Worm (Caenorhabditis elegans): ENCODE results near the gene F09F7.6.
A peak's percentile ranks its signal among the peaks of the same experiment; 100 is the strongest.

The F09F7.6 gene

DNA sequence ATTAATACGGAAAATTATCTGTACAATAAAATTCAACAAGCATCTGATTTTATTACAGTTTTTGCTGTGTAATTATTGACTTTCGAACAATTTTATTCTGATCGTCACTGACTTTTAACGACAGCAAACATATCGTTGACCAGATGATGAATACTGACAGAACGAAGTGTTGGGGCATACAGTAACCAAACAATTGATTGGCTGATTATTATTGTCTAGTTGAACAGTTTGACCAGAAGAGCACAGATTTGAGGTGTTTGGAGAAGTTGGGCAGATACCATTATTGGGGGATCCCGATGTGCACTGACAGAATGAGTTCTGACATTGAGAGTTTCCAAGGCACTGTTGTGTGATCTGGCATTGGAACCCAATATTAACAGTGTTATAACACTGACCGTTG lies 45.0 kb downstream of the F09F7.6 start:
- TF ChIP-seq ces-1 (GFP tag; optimal IDR thresholded peaks at IDR 0.05) (no peak), mep-1 (tag; optimal IDR thresholded peaks at IDR 0.05) (no peak), unc-120 (tag; optimal IDR thresholded peaks at IDR 0.05; ENCODE audit: poor library complexity, severe bottlenecking) (no peak), ztf-11 (tag; optimal IDR thresholded peaks at IDR 0.05) (no peak), flh-1 (GFP tag; optimal IDR thresholded peaks at IDR 0.05) (no peak), zip-8 (tag; optimal IDR thresholded peaks at IDR 0.05) (no peak), ceh-43 (GFP tag; optimal IDR thresholded peaks at IDR 0.05) (no peak), nhr-12 (tag; optimal IDR thresholded peaks at IDR 0.05) (no peak), lsy-2 (tag; optimal IDR thresholded peaks at IDR 0.05) (no peak), nhr-28 (tag; optimal IDR thresholded peaks at IDR 0.05) (no peak), elt-1 (tag; optimal IDR thresholded peaks at IDR 0.05; ENCODE audit: borderline replicate concordance, insufficient read depth) (no peak)

DNA sequence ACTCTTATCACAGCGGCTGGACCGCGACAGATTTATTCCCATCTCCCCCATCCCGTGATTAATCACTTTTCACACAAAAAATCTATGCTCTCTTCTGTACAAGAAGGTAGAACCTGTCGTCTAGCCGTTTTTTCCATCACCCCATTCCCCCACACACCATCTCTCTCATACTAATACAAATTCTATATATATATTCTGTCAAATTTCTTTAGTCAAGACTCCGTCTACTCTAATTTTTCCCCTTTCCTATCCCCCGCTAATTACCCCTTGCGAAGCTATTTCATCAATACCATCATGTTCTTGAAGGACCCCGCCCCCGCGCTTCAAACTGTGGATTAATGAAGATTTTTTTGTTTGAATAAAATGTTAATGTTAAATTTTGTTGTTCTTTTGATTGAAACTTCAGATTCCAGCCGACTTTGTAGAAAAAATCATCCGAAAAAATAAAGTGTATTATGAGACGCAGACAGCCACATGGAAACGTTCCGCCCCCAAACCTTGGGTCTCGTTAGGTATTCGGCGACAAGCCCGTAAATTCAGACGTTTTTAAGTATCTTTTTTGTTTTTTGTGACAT lies 45.8 kb downstream of the F09F7.6 start:
- peak; percentile 18 for TF ChIP-seq M03D4.4 (tag; optimal IDR thresholded peaks at IDR 0.05)
- TF ChIP-seq ceh-43 (GFP tag; optimal IDR thresholded peaks at IDR 0.05): no peak

DNA sequence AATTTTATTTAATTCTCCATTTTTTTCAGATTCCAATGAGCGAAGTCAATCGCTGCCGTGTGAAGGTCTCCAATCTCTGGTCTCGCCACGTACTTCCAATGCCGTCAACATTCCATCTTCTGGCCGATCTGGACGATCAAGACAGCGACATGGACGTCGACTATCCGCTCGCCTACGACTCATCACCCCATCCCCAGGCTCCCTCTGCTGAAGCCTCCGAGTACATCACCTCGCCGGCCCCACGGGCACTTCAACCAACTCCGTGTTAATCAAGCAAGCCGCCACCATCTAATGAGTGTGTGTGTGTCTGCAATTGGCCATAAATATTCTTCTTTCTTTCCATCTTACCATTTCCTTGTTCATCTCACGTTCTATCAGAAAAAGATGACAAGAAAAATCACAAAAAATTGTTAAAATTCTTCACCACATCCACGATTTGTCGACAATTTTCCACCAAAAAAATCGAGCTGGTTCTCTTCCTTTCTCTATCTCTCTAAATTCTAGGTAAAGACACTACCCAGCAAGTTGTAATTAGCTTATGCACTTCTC lies 46.4 kb downstream of the F09F7.6 start:
- TF ChIP-seq nhr-76 (tag; optimal IDR thresholded peaks at IDR 0.05) (no peak), unc-120 (tag; optimal IDR thresholded peaks at IDR 0.05; ENCODE audit: poor library complexity, severe bottlenecking) (no peak), mab-5 (tag; optimal IDR thresholded peaks at IDR 0.05) (no peak), unc-62 (GFP tag; optimal IDR thresholded peaks at IDR 0.05) (no peak), pha-4 (tag; optimal IDR thresholded peaks at IDR 0.05) (no peak), ztf-11 (tag; optimal IDR thresholded peaks at IDR 0.05) (no peak), unc-39 (tag; optimal IDR thresholded peaks at IDR 0.05) (no peak), zip-8 (tag; optimal IDR thresholded peaks at IDR 0.05) (no peak)

DNA sequence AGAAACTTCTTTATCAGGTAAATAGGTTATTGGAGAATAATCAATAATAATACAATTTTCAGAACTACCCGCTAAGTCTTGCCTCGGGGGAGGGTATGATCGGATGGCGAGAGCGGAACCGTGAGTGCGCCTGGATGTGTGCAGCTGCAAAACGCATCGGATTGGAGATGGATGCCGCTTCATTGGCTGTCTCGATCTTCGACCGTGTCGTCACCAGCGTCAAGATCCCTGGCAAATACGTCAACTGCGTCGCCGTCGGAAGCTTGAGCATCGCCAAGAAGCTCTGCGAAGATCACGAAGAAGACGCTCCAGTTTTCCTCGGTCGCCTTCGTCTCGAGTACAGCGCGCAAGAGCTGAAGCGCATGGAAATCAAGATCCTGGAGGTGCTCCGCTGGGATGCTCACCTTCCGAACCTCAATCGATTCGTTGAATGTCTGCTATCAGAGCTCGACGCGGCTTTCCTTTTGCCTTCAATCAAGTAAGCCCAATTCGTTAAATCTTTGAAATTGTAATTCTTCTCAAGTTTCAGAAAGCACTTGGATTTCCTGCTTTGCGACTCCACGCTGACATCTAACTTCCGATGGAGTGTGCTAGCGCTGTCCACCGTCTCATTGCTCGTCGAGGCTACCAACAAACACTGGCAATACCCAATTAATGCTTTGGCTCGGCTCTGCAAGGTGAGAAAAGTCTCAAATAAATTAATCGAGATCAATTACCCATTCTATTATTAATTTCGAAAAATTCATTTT lies 47.0 kb downstream of the F09F7.6 start:
- TF ChIP-seq tbx-8 (GFP tag; optimal IDR thresholded peaks at IDR 0.05) (no peak), ceh-43 (GFP tag; optimal IDR thresholded peaks at IDR 0.05) (no peak), lsy-2 (tag; optimal IDR thresholded peaks at IDR 0.05) (no peak), elt-3 (tag; optimal IDR thresholded peaks at IDR 0.05) (no peak), nhr-2 (tag; optimal IDR thresholded peaks at IDR 0.05) (no peak), sptf-1 (tag; optimal IDR thresholded peaks at IDR 0.05) (no peak), unc-120 (tag; optimal IDR thresholded peaks at IDR 0.05; ENCODE audit: poor library complexity, severe bottlenecking) (no peak)

DNA sequence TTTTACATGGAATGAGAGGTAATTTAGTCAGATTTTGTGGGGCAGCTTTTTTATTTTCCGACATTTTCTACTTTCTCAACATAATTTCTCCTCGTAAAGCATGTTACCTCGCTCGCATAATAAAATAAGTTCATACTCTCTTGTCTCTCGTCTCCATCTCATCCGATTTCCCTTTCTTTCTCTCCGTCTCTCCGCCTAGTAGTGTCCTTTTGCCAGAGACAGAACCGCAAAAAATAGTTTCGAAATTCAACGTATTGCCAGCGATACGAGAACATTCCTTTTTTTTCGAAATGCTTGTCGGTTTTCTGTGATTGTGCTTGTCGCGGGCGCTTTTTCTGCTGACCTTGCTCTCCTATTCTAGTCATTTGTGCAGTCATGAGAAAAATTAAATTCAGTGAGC lies 47.8 kb downstream of the F09F7.6 start:
- no peak for TF ChIP-seq mab-5 (tag; optimal IDR thresholded peaks at IDR 0.05)
- TF ChIP-seq elt-3 (tag; optimal IDR thresholded peaks at IDR 0.05): peak; percentile 26
- peak; percentile 86 for TF ChIP-seq ces-1 (GFP tag; optimal IDR thresholded peaks at IDR 0.05)
- peak; percentile 2 for TF ChIP-seq unc-62 (GFP tag; optimal IDR thresholded peaks at IDR 0.05)
- TF ChIP-seq unc-120 (tag; optimal IDR thresholded peaks at IDR 0.05; ENCODE audit: poor library complexity, severe bottlenecking): peak; percentile 23

DNA sequence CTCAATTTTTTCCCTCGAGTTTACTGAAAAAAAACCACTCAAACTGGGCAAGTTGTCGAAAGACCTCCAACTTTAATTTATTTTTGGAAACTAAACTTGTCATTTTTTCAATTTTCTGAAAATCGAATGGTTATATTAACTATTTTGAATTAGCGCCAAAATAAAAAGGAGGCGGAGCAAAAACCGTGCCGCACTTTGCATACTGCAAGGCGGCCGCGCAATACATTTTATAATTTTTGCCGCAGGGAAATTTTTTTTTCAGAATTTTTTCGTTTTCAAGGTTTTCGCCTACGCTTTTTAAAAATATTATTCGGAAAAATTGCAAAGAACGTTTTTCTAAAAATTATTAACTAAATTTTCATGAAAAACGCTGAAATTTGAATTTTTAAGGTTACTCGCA lies 48.3 kb downstream of the F09F7.6 start:
- TF ChIP-seq elt-3 (tag; optimal IDR thresholded peaks at IDR 0.05) (no peak), nhr-237 (tag; optimal IDR thresholded peaks at IDR 0.05) (no peak), mep-1 (tag; optimal IDR thresholded peaks at IDR 0.05) (no peak), ceh-43 (GFP tag; optimal IDR thresholded peaks at IDR 0.05) (no peak), flh-1 (GFP tag; optimal IDR thresholded peaks at IDR 0.05) (no peak), nhr-28 (tag; optimal IDR thresholded peaks at IDR 0.05) (no peak)

DNA sequence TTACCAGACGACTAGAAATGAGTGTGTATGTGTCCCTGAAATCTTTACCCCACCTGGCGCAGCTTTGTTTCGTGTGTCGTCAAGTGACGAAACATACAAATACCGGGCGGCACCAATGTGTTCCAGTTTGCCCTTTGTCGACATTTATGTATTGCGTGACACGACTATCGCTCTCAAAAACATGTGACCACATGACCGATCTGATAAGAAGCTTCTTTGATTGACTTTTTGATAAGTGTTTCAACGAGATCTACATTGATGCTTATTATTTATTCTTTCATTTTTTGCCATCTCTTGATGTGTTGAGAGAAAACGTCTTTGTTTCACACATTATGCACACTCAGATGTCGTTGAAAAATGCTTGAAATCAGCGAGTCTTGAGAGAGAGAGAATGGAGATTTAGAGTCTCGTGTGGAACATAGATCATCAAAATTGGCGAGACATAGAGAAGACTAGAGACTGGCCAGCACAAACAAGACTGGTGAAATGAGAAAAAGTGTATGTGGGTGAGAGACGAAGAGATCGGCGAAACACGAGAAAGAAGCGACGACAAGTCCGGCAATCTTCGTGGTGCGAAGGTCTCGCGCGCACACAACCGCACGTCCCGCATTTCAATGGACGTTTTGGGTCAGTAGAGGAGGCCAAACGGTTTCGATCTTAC lies 48.9 kb downstream of the F09F7.6 start:
- TF ChIP-seq drap-1 (GFP tag; optimal IDR thresholded peaks at IDR 0.05) (no peak), nhr-237 (tag; optimal IDR thresholded peaks at IDR 0.05) (peak; percentile 5), ceh-83 (GFP tag; optimal IDR thresholded peaks at IDR 0.05) (no peak), ces-1 (GFP tag; optimal IDR thresholded peaks at IDR 0.05) (peak; percentile 74), ceh-39 (tag; optimal IDR thresholded peaks at IDR 0.05) (no peak), nhr-12 (tag; optimal IDR thresholded peaks at IDR 0.05) (no peak), ceh-43 (GFP tag; optimal IDR thresholded peaks at IDR 0.05) (no peak), nhr-2 (tag; optimal IDR thresholded peaks at IDR 0.05) (no peak), lin-32 (GFP tag; optimal IDR thresholded peaks at IDR 0.05) (no peak), bed-3 (GFP tag; optimal IDR thresholded peaks at IDR 0.05) (no peak), blmp-1 (tag; optimal IDR thresholded peaks at IDR 0.05) (no peak), mab-5 (tag; optimal IDR thresholded peaks at IDR 0.05) (no peak), ztf-11 (tag; optimal IDR thresholded peaks at IDR 0.05) (no peak), unc-120 (tag; optimal IDR thresholded peaks at IDR 0.05; ENCODE audit: poor library complexity, severe bottlenecking) (peak; percentile 64), pha-4 (tag; optimal IDR thresholded peaks at IDR 0.05) (no peak), sem-2 (GFP tag; optimal IDR thresholded peaks at IDR 0.05) (no peak), hlh-1 (tag; optimal IDR thresholded peaks at IDR 0.05) (peak; percentile 53), snpc-4 (tag; optimal IDR thresholded peaks at IDR 0.05) (no peak), elt-1 (tag; optimal IDR thresholded peaks at IDR 0.05; ENCODE audit: borderline replicate concordance, insufficient read depth) (peak; percentile 86), flh-1 (GFP tag; optimal IDR thresholded peaks at IDR 0.05) (no peak), ham-2 (GFP tag; optimal IDR thresholded peaks at IDR 0.05) (peak; percentile 22), elt-3 (tag; optimal IDR thresholded peaks at IDR 0.05) (no peak), sptf-1 (tag; optimal IDR thresholded peaks at IDR 0.05) (no peak)
